Worm (Caenorhabditis elegans): ENCODE measurements around the gene romo-1.

romo-1 gene

ce11 chrII:13237829-13238404, at the start of gene romo-1:
TSS of gene romo-1 (minus strand) at chrII:13237907.
- TF ChIP-seq ztf-4 (tag; optimal IDR thresholded peaks at IDR 0.05) (peak; percentile 22), crh-2 (tag; optimal IDR thresholded peaks at IDR 0.05) (peak; percentile 86), mbf-1 (tag; optimal IDR thresholded peaks at IDR 0.05) (no peak), sma-3 (GFP tag; optimal IDR thresholded peaks at IDR 0.05) (peak; percentile 75), nhr-6 (tag; optimal IDR thresholded peaks at IDR 0.05) (peak; percentile 49), fos-1 (tag; optimal IDR thresholded peaks at IDR 0.05) (peak; percentile 40), ztf-1 (GFP tag; conservative IDR thresholded peaks at IDR 0.05) (no peak), mab-5 (tag; optimal IDR thresholded peaks at IDR 0.05) (no peak), F13H6.1 (tag; optimal IDR thresholded peaks at IDR 0.05) (peak; percentile 66), lin-13 (GFP tag; optimal IDR thresholded peaks at IDR 0.05) (peak; percentile 64), unc-55 (GFP tag; optimal IDR thresholded peaks at IDR 0.05) (peak; percentile 90), lsy-2 (tag; optimal IDR thresholded peaks at IDR 0.05) (peak; percentile 70 to 91), nhr-129 (tag; optimal IDR thresholded peaks at IDR 0.05) (peak; percentile 41), sem-4 (tag; optimal IDR thresholded peaks at IDR 0.05) (peak; percentile 65), nhr-25 (tag; optimal IDR thresholded peaks at IDR 0.05) (peak; percentile 56), C34F6.9 (tag; optimal IDR thresholded peaks at IDR 0.05) (peak; percentile 88), unc-62 (GFP tag; optimal IDR thresholded peaks at IDR 0.05) (no peak), sma-9 (GFP tag; optimal IDR thresholded peaks at IDR 0.05) (peak; percentile 85), sma-9 (tag; optimal IDR thresholded peaks at IDR 0.05) (no peak), blmp-1 (tag; optimal IDR thresholded peaks at IDR 0.05; ENCODE audit: insufficient read depth) (peak; percentile 2), elt-1 (tag; optimal IDR thresholded peaks at IDR 0.05) (no peak), lin-39 (tag; optimal IDR thresholded peaks at IDR 0.05) (no peak), gmeb-1 (tag; optimal IDR thresholded peaks at IDR 0.05) (peak; percentile 95), ZK546.5 (tag; optimal IDR thresholded peaks at IDR 0.05) (peak; percentile 1), snpc-4 (tag; optimal IDR thresholded peaks at IDR 0.05) (peak; percentile 64), R02D3.7 (tag; optimal IDR thresholded peaks at IDR 0.05) (peak; percentile 19), lin-11 (tag; optimal IDR thresholded peaks at IDR 0.05) (peak; percentile 36)

ce11 chrII:13285729-13286128, 48.0 kb upstream of the romo-1 start, which contains the start of gene ztf-22:
TSS of gene ztf-22 (minus strand) at chrII:13285829.
- TF ChIP-seq alr-1 (tag; optimal IDR thresholded peaks at IDR 0.05): no peak
- no peak for TF ChIP-seq nhr-237 (tag; optimal IDR thresholded peaks at IDR 0.05)
- TF ChIP-seq lin-13 (GFP tag; optimal IDR thresholded peaks at IDR 0.05): no peak
- no peak for TF ChIP-seq ceh-82 (tag; optimal IDR thresholded peaks at IDR 0.05)
- no peak for TF ChIP-seq ztf-11 (tag; optimal IDR thresholded peaks at IDR 0.05)
- no peak for TF ChIP-seq R02D3.7 (tag; optimal IDR thresholded peaks at IDR 0.05)
- no peak for TF ChIP-seq snpc-4 (tag; optimal IDR thresholded peaks at IDR 0.05)
- TF ChIP-seq zag-1 (tag; optimal IDR thresholded peaks at IDR 0.05): no peak
- TF ChIP-seq ztf-4 (tag; optimal IDR thresholded peaks at IDR 0.05): no peak

ce11 chrII:13284148-13284547, 46.4 kb upstream of the romo-1 start:
- TF ChIP-seq unc-39 (tag; optimal IDR thresholded peaks at IDR 0.05) (no peak), nhr-129 (tag; optimal IDR thresholded peaks at IDR 0.05) (no peak), dmd-4 (tag; optimal IDR thresholded peaks at IDR 0.05) (no peak), gmeb-1 (tag; optimal IDR thresholded peaks at IDR 0.05) (no peak), sem-4 (tag; optimal IDR thresholded peaks at IDR 0.05) (no peak), nhr-11 (tag; optimal IDR thresholded peaks at IDR 0.05) (no peak), alr-1 (tag; optimal IDR thresholded peaks at IDR 0.05) (no peak)

ce11 chrII:13283486-13283885, 45.8 kb upstream of the romo-1 start:
- TF ChIP-seq sma-9 (GFP tag; optimal IDR thresholded peaks at IDR 0.05): no peak
- no peak for TF ChIP-seq sma-9 (tag; optimal IDR thresholded peaks at IDR 0.05)
- TF ChIP-seq mdl-1 (tag; optimal IDR thresholded peaks at IDR 0.05): no peak
- TF ChIP-seq ZK546.5 (tag; optimal IDR thresholded peaks at IDR 0.05): no peak
- TF ChIP-seq lin-11 (tag; optimal IDR thresholded peaks at IDR 0.05): no peak

ce11 chrII:13282566-13282965, 44.9 kb upstream of the romo-1 start:
- TF ChIP-seq elt-3 (tag; optimal IDR thresholded peaks at IDR 0.05) (no peak), unc-62 (GFP tag; optimal IDR thresholded peaks at IDR 0.05) (no peak), nhr-12 (tag; optimal IDR thresholded peaks at IDR 0.05) (no peak), nhr-11 (tag; optimal IDR thresholded peaks at IDR 0.05) (no peak), gmeb-1 (tag; optimal IDR thresholded peaks at IDR 0.05) (no peak), sma-3 (GFP tag; optimal IDR thresholded peaks at IDR 0.05) (no peak), snpc-4 (tag; optimal IDR thresholded peaks at IDR 0.05) (no peak), aly-2 (tag; optimal IDR thresholded peaks at IDR 0.05) (no peak), ztf-1 (GFP tag; conservative IDR thresholded peaks at IDR 0.05) (no peak), fos-1 (tag; optimal IDR thresholded peaks at IDR 0.05) (no peak), elt-1 (tag; optimal IDR thresholded peaks at IDR 0.05) (no peak), ztf-4 (tag; optimal IDR thresholded peaks at IDR 0.05) (no peak)
